Worm (Caenorhabditis elegans) whole organism, mixed stage, embryonic: ENCODE results near the gene R09H10.5.

Experiments
- M03D4.4 ChIP-seq: sonication (generic microtip); optimal IDR thresholded peaks from 2 replicates; lab custom pipeline; 2017; ENCODE audit warnings: mild to moderate bottlenecking, missing genetic modification characterization, missing compliant biosample characterization
- lin-13 ChIP-seq: fragments of 150-350 bp; optimal IDR thresholded peaks from 2 replicates; lab custom pipeline; 2014; ENCODE audit warnings: missing biosample characterization, missing genetic modification characterization
- nhr-237 ChIP-seq: fragments of 150-350 bp; optimal IDR thresholded peaks from 2 replicates; lab custom pipeline; 2014; ENCODE audit warnings: missing biosample characterization, missing genetic modification characterization
- sptf-1 ChIP-seq: sonication (generic microtip); optimal IDR thresholded peaks from 2 replicates; lab custom pipeline; 2017; ENCODE audit warnings: mild to moderate bottlenecking, missing genetic modification characterization, moderate library complexity, missing compliant biosample characterization

- TF ChIP-seq lin-13 (tag; lab: Kevin White, UChicago) (no peak), M03D4.4 (tag; lab: Kevin White, UChicago) (no peak), sptf-1 (no peak), nhr-237 (tag; lab: Kevin White, UChicago) (no peak)
Measured at ce11 chrIV:10599983-10600382, 28.6 kb downstream of the R09H10.5 start, which contains the start of gene R09H10.1.
